Fruit fly (Drosophila melanogaster) whole organism, prepupa: ENCODE results near the gene CG10508.
A peak's percentile ranks its signal among the peaks of the same experiment; 100 is the strongest.

Experiments
- CG11762 ChIP-seq: fragments of 200-800 bp; sonication (Bioruptor generic); optimal IDR thresholded peaks from 3 replicates; lab custom pipeline; 2016; ENCODE audit warnings: missing biosample characterization, missing genetic modification characterization; ENCODE audit not compliant: insufficient read depth
- CG8119 ChIP-seq: fragments of 200-800 bp; sonication (Bioruptor generic); IDR thresholded peaks from 3 replicates; pipeline ENCODE4 v1.3.6; 2022; ENCODE audit warnings: missing biosample characterization, missing genetic modification characterization

DNA sequence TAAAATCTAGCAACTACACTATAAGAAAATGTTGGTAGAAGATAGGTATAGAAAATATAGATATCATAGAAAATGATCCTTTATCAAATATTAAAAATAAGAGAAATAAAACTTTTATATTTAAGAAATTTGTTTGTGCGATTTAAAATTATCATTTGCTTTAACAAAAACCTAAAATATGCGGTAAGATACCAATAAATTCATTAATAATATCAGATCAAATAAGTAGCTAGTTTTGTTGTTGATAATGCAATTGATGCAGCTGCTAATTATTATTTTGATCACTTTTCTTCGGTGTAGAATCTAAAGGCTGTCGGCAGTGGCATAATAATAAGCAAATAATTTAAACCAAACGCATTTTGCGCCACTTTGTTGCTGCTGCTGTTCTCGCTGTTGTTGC is 14.3 kb downstream of the CG10508 start:
- TF ChIP-seq CG8119 (GFP tag; lab: Robert Waterston, UW) (peak; percentile 81), CG11762 (GFP tag; lab: Kevin White, UChicago) (peak; percentile 18)
